Fruit fly (Drosophila melanogaster) whole organism, embryonic: Measurements from ENCODE around the gene Nepl4.

Experiments used
- Adf1 ChIP-seq: fragments of 200-800 bp; sonication (Bioruptor generic); IDR thresholded peaks from 2 replicates; pipeline ENCODE4 v1.3.6; 2022; ENCODE audit warnings: missing biosample characterization, missing genetic modification characterization
- CG11504 ChIP-seq: fragments of 200-800 bp; sonication (Bioruptor generic); optimal IDR thresholded peaks from 3 replicates; lab custom pipeline; 2019; ENCODE audit warnings: missing biosample characterization, mild to moderate bottlenecking, missing genetic modification characterization, moderate library complexity
- CG12236 ChIP-seq: fragments of 200-800 bp; sonication (Bioruptor generic); optimal IDR thresholded peaks from 2 replicates; lab custom pipeline; 2016; ENCODE audit warnings: missing biosample characterization, missing genetic modification characterization
- CG13624 ChIP-seq: fragments of 200-800 bp; sonication (Bioruptor generic); optimal IDR thresholded peaks from 2 replicates; lab custom pipeline; 2016; ENCODE audit warnings: missing biosample characterization, missing genetic modification characterization
- CG15479 ChIP-seq: fragments of 200-800 bp; sonication (Bioruptor generic); optimal IDR thresholded peaks from 3 replicates; lab custom pipeline; 2019; ENCODE audit warnings: missing biosample characterization, mild to moderate bottlenecking, missing genetic modification characterization, moderate library complexity
- CG15514 ChIP-seq: fragments of 200-800 bp; sonication (Bioruptor generic); optimal IDR thresholded peaks from 3 replicates; lab custom pipeline; 2017; ENCODE audit warnings: missing biosample characterization, missing genetic modification characterization, mild to moderate bottlenecking, moderate library complexity, missing genetic modification reagents
- CG16815 ChIP-seq: fragments of 200-800 bp; sonication (Bioruptor generic); optimal IDR thresholded peaks from 3 replicates; lab custom pipeline; 2017; ENCODE audit warnings: missing biosample characterization, mild to moderate bottlenecking, missing genetic modification characterization
- CG18764 ChIP-seq: fragments of 200-800 bp; sonication (Bioruptor generic); optimal IDR thresholded peaks from 3 replicates; lab custom pipeline; 2016; ENCODE audit warnings: missing biosample characterization, missing genetic modification characterization
- CG30403 ChIP-seq: fragments of 200-800 bp; sonication (Bioruptor generic); optimal IDR thresholded peaks from 3 replicates; lab custom pipeline; 2016; ENCODE audit warnings: missing biosample characterization, missing genetic modification characterization
- CG31388 ChIP-seq: fragments of 200-800 bp; sonication (Bioruptor generic); optimal IDR thresholded peaks from 2 replicates; lab custom pipeline; 2016; ENCODE audit warnings: missing biosample characterization, missing genetic modification characterization
- CG32767 ChIP-seq: fragments of 200-800 bp; sonication (Bioruptor generic); IDR thresholded peaks from 2 replicates; pipeline ENCODE4 v1.3.6; 2022; ENCODE audit warnings: missing biosample characterization, missing genetic modification characterization
- CG43689 ChIP-seq: fragments of 200-800 bp; sonication (Bioruptor generic); IDR thresholded peaks from 2 replicates; pipeline ENCODE4 v1.3.6; 2022; ENCODE audit warnings: missing biosample characterization, missing genetic modification characterization
- CG4820 ChIP-seq: fragments of 200-800 bp; sonication (Bioruptor generic); optimal IDR thresholded peaks from 3 replicates; lab custom pipeline; 2016; ENCODE audit warnings: missing biosample characterization, missing genetic modification characterization
- CG6765 ChIP-seq: fragments of 200-800 bp; sonication (Bioruptor generic); optimal IDR thresholded peaks from 3 replicates; lab custom pipeline; 2017; ENCODE audit warnings: missing biosample characterization, mild to moderate bottlenecking, missing genetic modification characterization
- CG6791 ChIP-seq: fragments of 200-800 bp; sonication (Bioruptor generic); IDR thresholded peaks from 3 replicates; pipeline ENCODE4 v1.3.6; 2022; ENCODE audit warnings: missing biosample characterization, missing genetic modification characterization; ENCODE audit not compliant: partially characterized antibody
- CG7271 ChIP-seq: fragments of 200-800 bp; sonication (Bioruptor generic); optimal IDR thresholded peaks from 2 replicates; lab custom pipeline; 2018; ENCODE audit warnings: missing biosample characterization, mild to moderate bottlenecking, missing genetic modification characterization, moderate library complexity
- CG7745 ChIP-seq: fragments of 200-800 bp; sonication (Bioruptor generic); optimal IDR thresholded peaks from 2 replicates; lab custom pipeline; 2018; ENCODE audit warnings: missing biosample characterization, mild to moderate bottlenecking, missing genetic modification characterization, moderate library complexity
- CG7963 ChIP-seq: fragments of 200-800 bp; sonication (Bioruptor generic); IDR thresholded peaks from 3 replicates; pipeline ENCODE4 v1.3.6; 2022; ENCODE audit warnings: missing biosample characterization, missing genetic modification characterization; ENCODE audit not compliant: partially characterized antibody
- CG8924 ChIP-seq: fragments of 200-800 bp; optimal IDR thresholded peaks from 3 replicates; lab custom pipeline; 2019; ENCODE audit warnings: missing biosample characterization, mild to moderate bottlenecking, missing genetic modification characterization, moderate library complexity
- CkIIα-i1 ChIP-seq: fragments of 200-800 bp; sonication (Bioruptor generic); IDR thresholded peaks from 2 replicates; pipeline ENCODE4 v1.3.6; 2022; ENCODE audit warnings: missing biosample characterization, missing genetic modification characterization
- Doc2 ChIP-seq: fragments of 200-800 bp; sonication (Bioruptor generic); IDR thresholded peaks from 2 replicates; pipeline ENCODE4 v1.3.6; 2022; ENCODE audit warnings: missing biosample characterization, missing genetic modification characterization
- Hmr ChIP-seq: fragments of 200-800 bp; sonication (Bioruptor generic); optimal IDR thresholded peaks from 3 replicates; lab custom pipeline; 2017; ENCODE audit warnings: mild to moderate bottlenecking, missing biosample characterization, missing genetic modification reagents, missing genetic modification characterization
- MBD-R2 ChIP-seq: fragments of 200-800 bp; sonication (Bioruptor generic); IDR thresholded peaks from 2 replicates; pipeline ENCODE4 v1.3.6; 2022; ENCODE audit warnings: missing biosample characterization, missing genetic modification characterization
- MESR4 ChIP-seq: fragments of 200-800 bp; sonication (Bioruptor generic); optimal IDR thresholded peaks from 2 replicates; lab custom pipeline; 2018; ENCODE audit warnings: missing biosample characterization, mild to moderate bottlenecking, missing genetic modification characterization, moderate library complexity
- Max ChIP-seq: fragments of 200-800 bp; sonication (Bioruptor generic); optimal IDR thresholded peaks from 2 replicates; lab custom pipeline; 2016; ENCODE audit warnings: missing biosample characterization, mild to moderate bottlenecking, missing genetic modification characterization
- NFAT ChIP-seq: fragments of 200-800 bp; sonication (Bioruptor generic); IDR thresholded peaks from 2 replicates; pipeline ENCODE4 v1.3.6; 2022; ENCODE audit warnings: missing biosample characterization, missing genetic modification characterization
- Side ChIP-seq: fragments of 200-800 bp; sonication (Bioruptor generic); optimal IDR thresholded peaks from 2 replicates; lab custom pipeline; 2016; ENCODE audit warnings: missing biosample characterization, missing genetic modification characterization
- Ssrp ChIP-seq: fragments of 200-800 bp; sonication (Bioruptor generic); optimal IDR thresholded peaks from 2 replicates; lab custom pipeline; 2018; ENCODE audit warnings: missing biosample characterization, mild to moderate bottlenecking, missing genetic modification characterization, moderate library complexity
- YL-1 ChIP-seq: fragments of 200-800 bp; sonication (Bioruptor generic); optimal IDR thresholded peaks from 3 replicates; lab custom pipeline; 2017; ENCODE audit warnings: missing biosample characterization, mild to moderate bottlenecking, missing genetic modification characterization
- ase ChIP-seq: fragments of 200-800 bp; sonication (Bioruptor generic); IDR thresholded peaks from 3 replicates; pipeline ENCODE4 v1.3.6; 2022; ENCODE audit warnings: missing biosample characterization, missing genetic modification characterization
- az2 ChIP-seq: fragments of 200-800 bp; sonication (Bioruptor generic); optimal IDR thresholded peaks from 3 replicates; lab custom pipeline; 2016; ENCODE audit warnings: missing biosample characterization, missing genetic modification characterization
- bab2 ChIP-seq: fragments of 200-800 bp; sonication (Bioruptor generic); optimal IDR thresholded peaks from 2 replicates; lab custom pipeline; 2016; ENCODE audit warnings: missing biosample characterization, missing genetic modification characterization
- cas ChIP-seq: fragments of 200-800 bp; sonication (Bioruptor generic); IDR thresholded peaks from 2 replicates; pipeline ENCODE4 v1.3.6; 2022; ENCODE audit warnings: missing biosample characterization, missing genetic modification characterization
- cg ChIP-seq: fragments of 200-800 bp; sonication (Bioruptor generic); optimal IDR thresholded peaks from 3 replicates; lab custom pipeline; 2019; ENCODE audit warnings: missing biosample characterization, mild to moderate bottlenecking, missing genetic modification characterization, moderate library complexity
- crp ChIP-seq, 2 experiments: fragments of 200-800 bp; sonication (Bioruptor generic); optimal IDR thresholded peaks; 2 replicates in 1 of 2; 3 replicates in 1 of 2; lab custom pipeline; 2017; ENCODE audit warnings: missing biosample characterization in 2 of 2, missing genetic modification characterization in 2 of 2, mild to moderate bottlenecking in 1 of 2, moderate library complexity in 1 of 2
- ftz-f1 ChIP-seq: fragments of 200-800 bp; sonication (Bioruptor generic); optimal IDR thresholded peaks from 2 replicates; lab custom pipeline; 2016; ENCODE audit warnings: missing biosample characterization, missing genetic modification characterization
- gem ChIP-seq: fragments of 200-800 bp; sonication (Bioruptor generic); optimal IDR thresholded peaks from 2 replicates; lab custom pipeline; 2019; ENCODE audit warnings: missing biosample characterization, mild to moderate bottlenecking, missing genetic modification characterization, moderate library complexity
- gro ChIP-seq: fragments of 200-800 bp; sonication (Bioruptor generic); optimal IDR thresholded peaks from 2 replicates; lab custom pipeline; 2016; ENCODE audit warnings: missing biosample characterization, missing genetic modification characterization
- kni ChIP-seq: fragments of 200-800 bp; sonication (Bioruptor generic); optimal IDR thresholded peaks from 3 replicates; lab custom pipeline; 2017; ENCODE audit warnings: mild to moderate bottlenecking, missing biosample characterization, missing genetic modification reagents, missing genetic modification characterization
- mam ChIP-seq: fragments of 200-800 bp; sonication (Bioruptor generic); optimal IDR thresholded peaks from 3 replicates; lab custom pipeline; 2016; ENCODE audit warnings: missing biosample characterization, missing genetic modification characterization
- mirr ChIP-seq: fragments of 200-800 bp; sonication (Bioruptor generic); optimal IDR thresholded peaks from 3 replicates; lab custom pipeline; 2018; ENCODE audit warnings: missing biosample characterization, mild to moderate bottlenecking, missing genetic modification characterization
- pan ChIP-seq, 4 experiments: fragments of >200 bp in 3 of 4; fragments of 200-800 bp in 1 of 4; sonication (Bioruptor generic) in 1 of 4; optimal IDR thresholded peaks in 3 of 4; IDR thresholded peaks in 1 of 4; 2 replicates each; pipeline versions ENCODE4 v1.3.6 to Lab custom; 2017 to 2022; ENCODE audit warnings: missing biosample characterization in 2 of 4, missing genetic modification characterization in 2 of 4, mixed read lengths in 1 of 4
- row ChIP-seq: fragments of 200-800 bp; sonication (Bioruptor generic); IDR thresholded peaks from 3 replicates; pipeline ENCODE4 v1.3.6; 2022; ENCODE audit warnings: missing biosample characterization, missing genetic modification characterization
- sim ChIP-seq: fragments of 200-800 bp; sonication (Bioruptor generic); IDR thresholded peaks from 2 replicates; pipeline ENCODE4 v1.3.6; 2022; ENCODE audit warnings: missing biosample characterization, missing genetic modification characterization
- slbo ChIP-seq: fragments of 200-800 bp; sonication (Bioruptor generic); IDR thresholded peaks from 2 replicates; pipeline ENCODE4 v1.3.6; 2022; ENCODE audit warnings: missing biosample characterization, missing genetic modification characterization
- ssp ChIP-seq: fragments of 200-800 bp; sonication (Bioruptor generic); IDR thresholded peaks from 2 replicates; pipeline ENCODE4 v1.3.6; 2022; ENCODE audit warnings: missing biosample characterization, missing genetic modification characterization
- stwl ChIP-seq: fragments of 200-800 bp; sonication (Bioruptor generic); optimal IDR thresholded peaks from 3 replicates; lab custom pipeline; 2018; ENCODE audit warnings: missing biosample characterization, mild to moderate bottlenecking, missing genetic modification characterization, moderate library complexity

The Nepl4 gene

DNA sequence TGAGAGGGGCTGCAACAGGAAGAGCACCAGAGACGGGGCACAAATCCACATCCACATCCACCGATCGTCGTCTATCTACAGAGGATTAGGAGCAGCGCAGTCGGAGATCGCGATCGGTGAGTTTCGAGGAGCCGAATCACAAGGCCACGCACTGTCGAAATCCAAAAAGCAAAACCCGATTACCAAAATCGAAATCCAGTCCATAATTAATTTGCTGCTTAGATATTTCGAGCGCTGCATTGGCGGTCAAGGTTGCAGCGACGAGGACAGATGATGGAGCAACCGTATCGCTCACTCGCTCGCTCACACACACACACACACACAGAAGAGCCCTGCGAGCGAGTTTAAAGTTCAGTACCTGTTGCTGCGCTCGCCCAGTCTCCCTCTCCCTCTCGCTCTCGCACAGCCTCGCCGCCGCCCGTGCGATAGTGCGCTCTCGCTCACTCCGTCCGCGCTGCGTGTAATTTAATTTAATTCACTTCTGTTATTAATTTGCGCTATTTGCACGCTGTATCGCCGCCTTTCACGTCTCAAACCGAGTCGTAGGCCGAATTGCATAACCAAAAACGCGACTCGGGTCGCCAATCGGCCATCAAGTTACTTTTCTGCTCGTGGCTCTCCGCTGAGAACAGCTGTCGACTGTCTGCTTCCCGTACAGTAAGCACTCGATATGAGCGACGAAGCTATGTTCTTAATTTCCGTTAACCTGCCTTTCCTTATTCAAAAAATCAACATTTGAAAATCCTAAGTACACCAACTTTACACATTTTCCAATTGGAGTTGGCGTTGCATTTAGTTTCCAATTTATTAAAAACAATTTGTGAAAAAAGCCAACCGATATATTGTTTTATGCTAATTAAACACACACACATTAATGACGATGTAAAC lies 28.4 kb upstream of the Nepl4 start (continued):
- TF ChIP-seq CG16815 (GFP tag; lab: Kevin White, UChicago): no peak
- TF ChIP-seq CG11504 (tag; lab: Kevin White, UChicago): peak; percentile 61
- TF ChIP-seq ssp: no peak
- peak in 1 of 2 experiments; percentile 44 for TF ChIP-seq crp (GFP tag; optimal IDR thresholded peaks at IDR 0.05; lab: Kevin White, UChicago)
- TF ChIP-seq gro (GFP tag; lab: Kevin White, UChicago): peak; percentile 37
- no peak for TF ChIP-seq mirr (GFP tag; lab: Kevin White, UChicago)
- TF ChIP-seq MESR4 (GFP tag; lab: Kevin White, UChicago): no peak
- peak; percentile 60; the same call in 1 of the 2 replicates for TF ChIP-seq CG32767 (GFP tag; lab: Robert Waterston, UW)
- no peak for TF ChIP-seq CG15514 (GFP tag; lab: Kevin White, UChicago)
- no peak for TF ChIP-seq CG7963 (GFP tag; lab: Robert Waterston, UW)
- no peak for TF ChIP-seq CG7271 (tag; lab: Kevin White, UChicago)
- TF ChIP-seq ase (GFP tag; lab: Robert Waterston, UW): peak; percentile 55; the same call in 1 of the 3 replicates
- peak; percentile 28 for TF ChIP-seq Hmr (GFP tag; lab: Kevin White, UChicago)
- TF ChIP-seq CG4820 (GFP tag; lab: Kevin White, UChicago): peak; percentile 12
- TF ChIP-seq bab2 (GFP tag; lab: Kevin White, UChicago): peak; percentile 65
- TF ChIP-seq CG8924: peak; percentile 17
- peak; percentile 57 for TF ChIP-seq mam (GFP tag; lab: Kevin White, UChicago)
- peak; percentile 92 for TF ChIP-seq CG7745 (tag; lab: Kevin White, UChicago)
- no peak for TF ChIP-seq Doc2
- TF ChIP-seq CG31388 (GFP tag; lab: Kevin White, UChicago): no peak
- TF ChIP-seq CG18764 (GFP tag; lab: Kevin White, UChicago): peak; percentile 21
- TF ChIP-seq gem (tag; lab: Kevin White, UChicago): peak; percentile 73
- no peak for TF ChIP-seq CG6765 (GFP tag; lab: Kevin White, UChicago)
- TF ChIP-seq CG12236: peak; percentile 14
- TF ChIP-seq Side: peak; percentile 4
- TF ChIP-seq slbo (GFP tag; lab: Robert Waterston, UW): peak; percentile 42; the same call in 1 of the 2 replicates
- TF ChIP-seq CG6791 (GFP tag; lab: Robert Waterston, UW): 0 out of 3 replicates have a peak, but pooled peaks have one; percentile 8
- TF ChIP-seq CG30403 (GFP tag; lab: Kevin White, UChicago): peak; percentile 56
- TF ChIP-seq CG15479 (GFP tag; lab: Kevin White, UChicago): peak; percentile 39
- no peak for TF ChIP-seq stwl
- TF ChIP-seq Ssrp (tag; lab: Kevin White, UChicago): peak; percentile 40
- TF ChIP-seq Max (GFP tag; lab: Kevin White, UChicago): no peak
- peak; percentile 26; the same call in 1 of the 2 replicates for TF ChIP-seq cas
- TF ChIP-seq pan (optimal IDR thresholded peaks at IDR 0.05; lab: Kevin White, UChicago): no peak
- TF ChIP-seq pan (GFP tag; optimal IDR thresholded peaks at IDR 0.05 in 1 of 2, IDR thresholded peaks at IDR 0.05 in 1 of 2): peak in 1 of 2 experiments; percentile 57
- peak; percentile 39 for TF ChIP-seq CG13624 (GFP tag; lab: Kevin White, UChicago)
- no peak for TF ChIP-seq NFAT (GFP tag; lab: Robert Waterston, UW)
- peak; percentile 16; the same call in 1 of the 2 replicates for TF ChIP-seq Adf1
- no peak for TF ChIP-seq sim (GFP tag; lab: Robert Waterston, UW)
- TF ChIP-seq YL-1 (GFP tag; lab: Kevin White, UChicago): peak; percentile 59
- peak; percentile 96 for TF ChIP-seq ftz-f1
- peak; percentile 73 for TF ChIP-seq row (GFP tag; lab: Robert Waterston, UW)
- no peak; the same call in 1 of the 2 replicates for TF ChIP-seq CG43689
- peak; percentile 90 for TF ChIP-seq cg (GFP tag; lab: Kevin White, UChicago)
- TF ChIP-seq az2 (GFP tag; lab: Kevin White, UChicago): peak; percentile 33
- peak; percentile 97 for TF ChIP-seq kni (GFP tag; lab: Kevin White, UChicago)
- peak; percentile 5; the same call in 1 of the 2 replicates for TF ChIP-seq MBD-R2 (GFP tag; lab: Robert Waterston, UW)
- TF ChIP-seq CkIIα-i1 (GFP tag; lab: Robert Waterston, UW): no peak
